Worm (Caenorhabditis elegans) whole organism, late embryonic: ENCODE data around the gene bcf-1.

Experiments used
- C08G9.2 ChIP-seq: sonication (generic microtip); optimal IDR thresholded peaks from 2 replicates; lab custom pipeline; 2016; ENCODE audit warnings: mild to moderate bottlenecking, missing genetic modification characterization, moderate library complexity, missing compliant biosample characterization
- F13H6.1 ChIP-seq: sonication (generic microtip); optimal IDR thresholded peaks from 2 replicates; lab custom pipeline; 2016; ENCODE audit warnings: missing genetic modification characterization, missing compliant biosample characterization
- hlh-15 ChIP-seq: sonication (generic microtip); optimal IDR thresholded peaks from 2 replicates; lab custom pipeline; 2016; ENCODE audit warnings: missing genetic modification characterization, missing compliant biosample characterization
- hlh-30 ChIP-seq: sonication (generic microtip); optimal IDR thresholded peaks from 2 replicates; lab custom pipeline; 2017; ENCODE audit warnings: antibody characterized with exemption, missing genetic modification characterization, missing compliant biosample characterization; ENCODE audit not compliant: insufficient read depth
- pros-1 ChIP-seq: fragments of 150-350 bp; optimal IDR thresholded peaks from 2 replicates; lab custom pipeline; 2014; ENCODE audit warnings: missing biosample characterization, missing genetic modification reagents, missing genetic modification characterization
- zip-5 ChIP-seq: sonication (generic microtip); optimal IDR thresholded peaks from 2 replicates; lab custom pipeline; 2016; ENCODE audit warnings: missing genetic modification characterization, missing compliant biosample characterization

DNA sequence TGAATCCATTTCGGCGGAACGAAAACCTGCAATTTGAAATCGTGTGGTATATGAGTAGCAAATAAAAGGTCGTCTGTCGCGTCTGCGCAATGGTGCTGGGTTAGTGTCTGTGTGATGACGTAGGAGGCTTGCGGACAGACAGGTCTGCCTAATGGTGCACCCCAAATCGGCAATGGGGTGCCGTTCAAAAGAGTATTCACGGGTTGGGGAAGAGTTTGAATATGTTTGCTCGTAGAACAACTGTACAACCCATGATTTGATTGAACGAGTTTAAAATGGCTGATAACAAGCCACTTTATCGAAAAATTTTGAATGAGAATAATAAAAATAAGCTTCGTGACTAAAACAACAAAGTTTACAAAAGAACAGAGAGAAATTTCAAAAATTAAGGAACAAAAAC is 17.3 kb upstream of the bcf-1 start, which contains the start of gene T05H4.11:
- TF ChIP-seq F13H6.1 (tag; lab: Kevin White, UChicago) (no peak), hlh-30 (no peak), zip-5 (tag; lab: Kevin White, UChicago) (no peak), C08G9.2 (tag; lab: Kevin White, UChicago) (no peak), hlh-15 (no peak), pros-1 (tag; lab: Kevin White, UChicago) (no peak)
